Worm (Caenorhabditis elegans) whole organism, L3 larva: ENCODE measurements around the gene cyp-31A5.

Experiments used
- ceh-28 ChIP-seq: fragments of 150-350 bp; optimal IDR thresholded peaks from 2 replicates; lab custom pipeline; 2014; ENCODE audit warnings: missing biosample characterization, missing genetic modification reagents, missing genetic modification characterization
- mml-1 ChIP-seq: fragments of 150-350 bp; sonication (generic microtip); optimal IDR thresholded peaks from 3 replicates; lab custom pipeline; 2014; ENCODE audit warnings: missing biosample characterization, missing genetic modification characterization

DNA sequence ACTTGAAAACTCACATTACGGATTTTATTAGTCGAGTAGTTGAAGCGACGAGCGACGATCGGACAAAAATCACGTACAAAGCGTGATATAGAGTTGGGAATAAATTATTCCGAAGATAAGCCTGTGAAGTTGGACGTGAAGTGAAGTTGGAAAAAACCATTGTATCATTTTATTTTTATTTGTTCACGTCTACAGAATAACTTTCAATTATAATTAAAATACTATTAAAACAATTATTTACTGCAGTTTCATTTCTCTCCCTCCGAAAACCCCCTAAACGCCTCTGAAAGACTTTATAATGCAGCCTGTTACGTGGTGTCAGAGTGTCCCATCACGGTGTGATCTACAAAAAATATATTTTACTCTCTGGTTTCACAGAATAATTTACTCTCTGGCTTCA lies 40.9 kb upstream of the cyp-31A5 start, which contains the start of gene Y62E10A.3:
- no peak for TF ChIP-seq mml-1 (tag; lab: Kevin White, UChicago)
- no peak for TF ChIP-seq ceh-28 (tag; lab: Kevin White, UChicago)
